Fruit fly (Drosophila melanogaster) Kc167 (cell line): ENCODE measurements around the gene CG15262.

ENCODE experiments used
- Myc ChIP-seq: fragments of >200 bp; optimal IDR thresholded peaks from 2 replicates; lab custom pipeline; 2017; ENCODE audit warnings: missing external identifiers
- h ChIP-seq: fragments of >200 bp; optimal IDR thresholded peaks from 3 replicates; lab custom pipeline; 2018; ENCODE audit warnings: missing external identifiers
- psq ChIP-seq: fragments of >200 bp; optimal IDR thresholded peaks from 2 replicates; lab custom pipeline; 2017; ENCODE audit warnings: missing external identifiers

- TF ChIP-seq h (lab: Kevin White, UChicago): no peak
- TF ChIP-seq Myc (lab: Kevin White, UChicago): no peak
- TF ChIP-seq psq (lab: Kevin White, UChicago): no peak
Measured at dm6 chr2L:15306802-15307201, 9.2 kb downstream of the CG15262 start.
